Worm (Caenorhabditis elegans) whole organism, L2 larva: ENCODE data around the gene cul-5.

Experiments used
- aly-2 ChIP-seq: fragments of 150-350 bp; optimal IDR thresholded peaks from 2 replicates; lab custom pipeline; 2014; ENCODE audit warnings: missing biosample characterization, missing genetic modification characterization
- ceh-82 ChIP-seq: fragments of 150-350 bp; optimal IDR thresholded peaks from 2 replicates; lab custom pipeline; 2014; ENCODE audit warnings: missing biosample characterization, missing genetic modification characterization
- egl-27 ChIP-seq: sonication (generic microtip); optimal IDR thresholded peaks from 3 replicates; lab custom pipeline; 2017; ENCODE audit warnings: missing biosample characterization, missing genetic modification reagents, missing genetic modification characterization
- gmeb-1 ChIP-seq: fragments of 150-350 bp; optimal IDR thresholded peaks from 2 replicates; lab custom pipeline; 2014; ENCODE audit warnings: missing biosample characterization, missing genetic modification characterization
- lin-13 ChIP-seq: fragments of 150-350 bp; optimal IDR thresholded peaks from 2 replicates; lab custom pipeline; 2014; ENCODE audit warnings: missing biosample characterization, missing genetic modification reagents, missing genetic modification characterization
- lsy-2 ChIP-seq, 2 experiments: fragments of 150-350 bp in 1 of 2; sonication (generic microtip) in 1 of 2; optimal IDR thresholded peaks; 2 replicates each; lab custom pipeline; 2014 to 2017; ENCODE audit warnings: missing biosample characterization in 2 of 2, missing genetic modification characterization in 2 of 2
- mdl-1 ChIP-seq, 2 experiments: fragments of 150-350 bp in 1 of 2; sonication (generic microtip) in 1 of 2; optimal IDR thresholded peaks; 2 replicates each; lab custom pipeline; 2017; ENCODE audit warnings: missing biosample characterization in 2 of 2, missing genetic modification characterization in 2 of 2
- nhr-12 ChIP-seq: fragments of 150-350 bp; optimal IDR thresholded peaks from 2 replicates; lab custom pipeline; 2014; ENCODE audit warnings: missing biosample characterization, missing genetic modification characterization
- nhr-77 ChIP-seq: fragments of 150-350 bp; optimal IDR thresholded peaks from 2 replicates; lab custom pipeline; 2014; ENCODE audit warnings: missing biosample characterization, missing genetic modification characterization
- skn-1 ChIP-seq: sonication (generic microtip); optimal IDR thresholded peaks from 2 replicates; lab custom pipeline; 2017; ENCODE audit warnings: missing biosample characterization, missing genetic modification characterization
- unc-62 ChIP-seq: fragments of 150-350 bp; optimal IDR thresholded peaks from 2 replicates; lab custom pipeline; 2014; ENCODE audit warnings: missing biosample characterization, missing genetic modification reagents, missing genetic modification characterization

- no peak for TF ChIP-seq ceh-82 (tag; lab: Kevin White, UChicago)
- no peak for TF ChIP-seq mdl-1 (tag; optimal IDR thresholded peaks at IDR 0.05; lab: Kevin White, UChicago)
- TF ChIP-seq nhr-77 (tag; lab: Kevin White, UChicago): no peak
- TF ChIP-seq skn-1 (tag; lab: Kevin White, UChicago): no peak
- TF ChIP-seq gmeb-1 (tag; lab: Kevin White, UChicago): no peak
- TF ChIP-seq lsy-2 (tag; optimal IDR thresholded peaks at IDR 0.05; lab: Kevin White, UChicago): no peak
- TF ChIP-seq egl-27 (tag; lab: Kevin White, UChicago): no peak
- no peak for TF ChIP-seq unc-62 (GFP tag; lab: Kevin White, UChicago)
- TF ChIP-seq nhr-12 (tag; lab: Kevin White, UChicago): no peak
- TF ChIP-seq lin-13 (GFP tag; lab: Kevin White, UChicago): no peak
- TF ChIP-seq aly-2 (tag; lab: Kevin White, UChicago): no peak
Observed at ce11 chrV:10145653-10146052, 33.7 kb upstream of the cul-5 start, which contains the start of gene C51E3.9.
